Fruit fly (Drosophila melanogaster): ENCODE measurements around the gene B52.

The B52 gene

dm6 chr3R:13676137-13677086 is 15.3 kb downstream of the B52 start, which contains the start of the genes Lkb1 and CG9588 (continued):
- TF ChIP-seq Hand (GFP tag; optimal IDR thresholded peaks at IDR 0.05) = no peak
- TF ChIP-seq kay (GFP tag; optimal IDR thresholded peaks at IDR 0.05) = peak; percentile 11
- peak; percentile 66 for TF ChIP-seq CG7372 (GFP tag; IDR thresholded peaks at IDR 0.05)
- no peak for TF ChIP-seq tll (GFP tag; optimal IDR thresholded peaks at IDR 0.05)
- TF ChIP-seq CG7963 (GFP tag; IDR thresholded peaks at IDR 0.05; ENCODE audit: partially characterized antibody) = no peak
- no peak for TF ChIP-seq schlank (tag; optimal IDR thresholded peaks at IDR 0.05)
- no peak for TF ChIP-seq da (GFP tag; optimal IDR thresholded peaks at IDR 0.05)
- peak; percentile 66 for TF ChIP-seq CG9727 (GFP tag; optimal IDR thresholded peaks at IDR 0.05)
- no peak for TF ChIP-seq slou (GFP tag; optimal IDR thresholded peaks at IDR 0.05)
- no peak for TF ChIP-seq Dip2 (GFP tag; IDR thresholded peaks at IDR 0.05)
- no peak for TF ChIP-seq repo (GFP tag; optimal IDR thresholded peaks at IDR 0.05)
- TF ChIP-seq tin (GFP tag; optimal IDR thresholded peaks at IDR 0.05) = peak; percentile 4
- TF ChIP-seq Oli (tag; optimal IDR thresholded peaks at IDR 0.05) = peak; percentile 22
- no peak for TF ChIP-seq Sry-β (GFP tag; optimal IDR thresholded peaks at IDR 0.05)
- TF ChIP-seq CG34376 (GFP tag; optimal IDR thresholded peaks at IDR 0.05) = no peak
- no peak for TF ChIP-seq Hr39 (optimal IDR thresholded peaks at IDR 0.05)
- peak; percentile 67 for TF ChIP-seq Dip3 (GFP tag; optimal IDR thresholded peaks at IDR 0.05)
- no peak for TF ChIP-seq tap (tag; optimal IDR thresholded peaks at IDR 0.05)
- TF ChIP-seq PHDP (tag; optimal IDR thresholded peaks at IDR 0.05) = no peak
- peak; percentile 71 for TF ChIP-seq lilli (GFP tag; optimal IDR thresholded peaks at IDR 0.05)
- TF ChIP-seq CG2129 (GFP tag; IDR thresholded peaks at IDR 0.05; ENCODE audit: partially characterized antibody) = no peak
- TF ChIP-seq scrt (GFP tag; optimal IDR thresholded peaks at IDR 0.05) = no peak
- TF ChIP-seq CG5245 (GFP tag; optimal IDR thresholded peaks at IDR 0.05) = no peak
- peak; percentile 57; the same call in 2 of the 3 replicates for TF ChIP-seq CG14050 (GFP tag; IDR thresholded peaks at IDR 0.05)
- TF ChIP-seq sna (GFP tag; IDR thresholded peaks at IDR 0.05; ENCODE audit: partially characterized antibody) = no peak
- TF ChIP-seq btn (GFP tag; optimal IDR thresholded peaks at IDR 0.05) = no peak
- no peak for TF ChIP-seq CG10543 (GFP tag; optimal IDR thresholded peaks at IDR 0.05)
- peak; percentile 93 for TF ChIP-seq CG7928 (GFP tag; optimal IDR thresholded peaks at IDR 0.05)
- peak; percentile 42 for TF ChIP-seq pnt (GFP tag; optimal IDR thresholded peaks at IDR 0.05)
- peak; percentile 41; the same call in 1 of the 2 replicates for TF ChIP-seq CG6272 (GFP tag; IDR thresholded peaks at IDR 0.05)
- peak; percentile 67 for TF ChIP-seq ssp (GFP tag; IDR thresholded peaks at IDR 0.05)
- TF ChIP-seq croc (GFP tag; conservative IDR thresholded peaks at IDR 0.05) = no peak; the same call in 2 of the 3 replicates
- no peak for TF ChIP-seq CG34224 (GFP tag; IDR thresholded peaks at IDR 0.05; ENCODE audit: partially characterized antibody)
- peak; percentile 60 for TF ChIP-seq bcd (GFP tag; optimal IDR thresholded peaks at IDR 0.05)
- peak; percentile 64; the same call in 1 of the 3 replicates for TF ChIP-seq CG3726 (GFP tag; IDR thresholded peaks at IDR 0.05)
- peak; percentile 60 for TF ChIP-seq Antp (GFP tag; optimal IDR thresholded peaks at IDR 0.05)
- no peak for TF ChIP-seq Dfd (GFP tag; optimal IDR thresholded peaks at IDR 0.05)
- peak; percentile 27 for TF ChIP-seq CG1602 (GFP tag; optimal IDR thresholded peaks at IDR 0.05)
- no peak for TF ChIP-seq hkb (optimal IDR thresholded peaks at IDR 0.05)
- TF ChIP-seq hkb (GFP tag; IDR thresholded peaks at IDR 0.05) = peak; percentile 78
- TF ChIP-seq Ptx1 (GFP tag; IDR thresholded peaks at IDR 0.05) = peak; percentile 83
- peak; percentile 72 for TF ChIP-seq CG2120 (GFP tag; optimal IDR thresholded peaks at IDR 0.05)
- peak; percentile 1 for TF ChIP-seq tx (GFP tag; optimal IDR thresholded peaks at IDR 0.05)
- no peak for TF ChIP-seq CrebB (tag; optimal IDR thresholded peaks at IDR 0.05)
- TF ChIP-seq E2f1 (GFP tag; IDR thresholded peaks at IDR 0.05) = peak; percentile 73
- peak; percentile 63 for TF ChIP-seq CG1603 (tag; optimal IDR thresholded peaks at IDR 0.05)
- no peak for TF ChIP-seq eve (GFP tag; optimal IDR thresholded peaks at IDR 0.05)
- peak; percentile 88 for TF ChIP-seq YL-1 (GFP tag; optimal IDR thresholded peaks at IDR 0.05)
- peak; percentile 57 for TF ChIP-seq CG16815 (GFP tag; optimal IDR thresholded peaks at IDR 0.05)
